Worm (Caenorhabditis elegans) whole organism, L4 larva: ENCODE results near the gene C10A4.6.

Source experiments
- ceh-32 ChIP-seq: sonication (generic microtip); optimal IDR thresholded peaks from 2 replicates; lab custom pipeline; 2016; ENCODE audit warnings: mild to moderate bottlenecking, missing genetic modification characterization, missing compliant biosample characterization; ENCODE audit not compliant: poor library complexity
- ces-1 ChIP-seq: fragments of 150-350 bp; sonication (generic microtip); optimal IDR thresholded peaks from 4 replicates; lab custom pipeline; 2014; ENCODE audit warnings: missing biosample characterization, missing genetic modification reagents, missing genetic modification characterization
- hmg-1.1 ChIP-seq: fragments of 200-800 bp; sonication (Bioruptor generic); IDR thresholded peaks from 2 replicates; pipeline ENCODE4 v1.3.6; 2022; ENCODE audit warnings: missing genetic modification reagents, missing genetic modification characterization, missing compliant biosample characterization
- nhr-25 ChIP-seq: sonication (generic microtip); optimal IDR thresholded peaks from 2 replicates; lab custom pipeline; 2017; ENCODE audit warnings: missing genetic modification characterization, mild to moderate bottlenecking, missing compliant biosample characterization, antibody characterized with exemption, moderate library complexity, borderline replicate concordance; ENCODE audit not compliant: insufficient read depth

DNA sequence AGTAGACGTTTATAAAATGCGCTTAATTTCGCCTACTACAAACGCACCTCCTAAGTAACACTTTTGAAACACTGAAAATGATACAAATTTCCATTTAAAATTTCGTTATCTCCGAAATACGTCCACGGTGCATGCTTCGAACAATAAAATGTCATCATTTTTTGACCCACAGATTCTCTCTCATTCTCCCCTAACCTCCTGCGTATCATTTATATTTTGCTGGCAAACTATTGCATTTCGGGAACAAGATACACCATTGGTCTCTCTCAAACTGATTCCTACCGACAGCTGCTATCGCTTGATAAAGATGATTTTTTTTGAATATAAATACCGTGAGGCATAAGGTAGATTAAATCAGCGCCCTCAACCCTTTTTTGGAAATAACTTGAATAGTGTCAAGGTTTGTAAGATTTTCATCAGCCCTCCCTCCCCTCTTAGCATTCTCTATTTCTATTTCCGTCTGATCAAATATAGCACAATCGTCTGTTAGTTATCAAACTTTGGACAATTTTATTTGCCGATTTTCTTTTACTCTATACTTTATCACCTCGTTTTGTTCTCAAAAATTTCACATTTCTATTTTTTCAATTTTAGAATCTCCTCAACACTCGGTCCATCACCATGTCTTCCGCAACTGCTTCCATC, 49.3 kb upstream of the C10A4.6 start, which contains the start of gene C07D8.6:
- TF ChIP-seq ceh-32 (tag; lab: Kevin White, UChicago), result no peak
- TF ChIP-seq hmg-1.1 (GFP tag; lab: Robert Waterston, UW), result no peak
- TF ChIP-seq nhr-25 (tag; lab: Kevin White, UChicago), result no peak
- no peak for TF ChIP-seq ces-1 (GFP tag; lab: Kevin White, UChicago)
